Worm (Caenorhabditis elegans) whole organism, L4/young adult: ENCODE data around the gene Y37E11B.10.
"Not testable (repeated sequence)": the region's sequence is repeated elsewhere in the genome, so short reads cannot be mapped to it uniquely, and the experiment has no call there.

Experiments
- W03F9.2 ChIP-seq: fragments of 150-350 bp; optimal IDR thresholded peaks from 2 replicates; lab custom pipeline; 2014; ENCODE audit warnings: missing biosample characterization, missing genetic modification characterization
- dao-5 ChIP-seq: sonication (generic microtip); optimal IDR thresholded peaks from 2 replicates; lab custom pipeline; 2016; ENCODE audit warnings: missing genotype, missing genetic modification characterization, moderate library complexity, missing compliant biosample characterization
- him-1 ChIP-seq: sonication (generic microtip); optimal IDR thresholded peaks from 2 replicates; lab custom pipeline; 2016; ENCODE audit warnings: missing genotype, missing genetic modification reagents, missing genetic modification characterization, missing compliant biosample characterization

Y37E11B.10 gene

ce11 chrIV:3604104-3604503 is 2.2 kb downstream of the Y37E11B.10 start:
- TF ChIP-seq dao-5 (tag; lab: Kevin White, UChicago), result no peak
- TF ChIP-seq him-1, result no peak
- TF ChIP-seq W03F9.2 (tag; lab: Kevin White, UChicago), result no peak

- TF ChIP-seq him-1 (no peak), dao-5 (tag; lab: Kevin White, UChicago) (no peak), W03F9.2 (tag; lab: Kevin White, UChicago) (no peak)
These were observed 4.4 kb downstream of the Y37E11B.10 start for ce11 chrIV:3601846-3602245.

ce11 chrIV:3599958-3600357 is 6.3 kb downstream of the Y37E11B.10 start, which contains the start of gene Y37E11B.7:
Gene Y37E11B.7 (minus strand): TSS chrIV:3600164.
- TF ChIP-seq dao-5 (tag; lab: Kevin White, UChicago) (no peak), W03F9.2 (tag; lab: Kevin White, UChicago) (no peak), him-1 (no peak)

ce11 chrIV:3599126-3599525 is 7.1 kb downstream of the Y37E11B.10 start, which contains the start of gene Y37E11B.6:
Gene Y37E11B.6 (minus strand): TSS chrIV:3599306.
- no peak for TF ChIP-seq him-1
- TF ChIP-seq W03F9.2 (tag; lab: Kevin White, UChicago), result no peak
- no peak for TF ChIP-seq dao-5 (tag; lab: Kevin White, UChicago)

- TF ChIP-seq him-1, result no peak
- TF ChIP-seq dao-5 (tag; lab: Kevin White, UChicago), result no peak
- TF ChIP-seq W03F9.2 (tag; lab: Kevin White, UChicago), result no peak
These were observed 7.8 kb downstream of the Y37E11B.10 start, which contains the start of gene Y37E11B.5 for ce11 chrIV:3598452-3598851. Gene Y37E11B.5 (minus strand): TSS chrIV:3598552.

- TF ChIP-seq him-1, result no peak
- no peak for TF ChIP-seq dao-5 (tag; lab: Kevin White, UChicago)
- no peak for TF ChIP-seq W03F9.2 (tag; lab: Kevin White, UChicago)
These were observed 8.9 kb downstream of the Y37E11B.10 start for ce11 chrIV:3597356-3597755.

- TF ChIP-seq W03F9.2 (tag; lab: Kevin White, UChicago), result no peak
- no peak for TF ChIP-seq dao-5 (tag; lab: Kevin White, UChicago)
- no peak for TF ChIP-seq him-1
These were observed 12.8 kb downstream of the Y37E11B.10 start, which contains the start of gene taf-2 for ce11 chrIV:3593513-3593912. Gene taf-2 (minus strand): TSS chrIV:3593613.

ce11 chrIV:3590821-3591220 is 15.4 kb downstream of the Y37E11B.10 start:
- no peak for TF ChIP-seq W03F9.2 (tag; lab: Kevin White, UChicago)
- TF ChIP-seq him-1, result no peak
- no peak for TF ChIP-seq dao-5 (tag; lab: Kevin White, UChicago)

ce11 chrIV:3582806-3583205 is 23.5 kb downstream of the Y37E11B.10 start, which contains the start of gene blos-7:
Gene blos-7 (minus strand): TSS chrIV:3582906.
- TF ChIP-seq him-1; dao-5 (tag; lab: Kevin White, UChicago); W03F9.2 (tag; lab: Kevin White, UChicago): not testable (repeated sequence)

ce11 chrIV:3579477-3579975 is 26.7 kb downstream of the Y37E11B.10 start, which contains the start of gene Y37E11B.1:
Gene Y37E11B.1 (plus strand): TSS chrIV:3579621.
- no peak for TF ChIP-seq him-1
- no peak for TF ChIP-seq W03F9.2 (tag; lab: Kevin White, UChicago)
- TF ChIP-seq dao-5 (tag; lab: Kevin White, UChicago), result no peak

- TF ChIP-seq him-1 (no peak), dao-5 (tag; lab: Kevin White, UChicago) (no peak), W03F9.2 (tag; lab: Kevin White, UChicago) (no peak)
These were observed 27.6 kb downstream of the Y37E11B.10 start for ce11 chrIV:3578667-3579066.

ce11 chrIV:3578155-3578554 is 28.1 kb downstream of the Y37E11B.10 start, which contains the start of gene Y37E11B.2:
Gene Y37E11B.2 (plus strand): TSS chrIV:3578455.
- no peak for TF ChIP-seq him-1
- no peak for TF ChIP-seq W03F9.2 (tag; lab: Kevin White, UChicago)
- no peak for TF ChIP-seq dao-5 (tag; lab: Kevin White, UChicago)

ce11 chrIV:3570612-3571011 is 35.7 kb downstream of the Y37E11B.10 start:
- TF ChIP-seq him-1 (no peak), dao-5 (tag; lab: Kevin White, UChicago) (no peak), W03F9.2 (tag; lab: Kevin White, UChicago) (no peak)

ce11 chrIV:3568608-3569007 is 37.7 kb downstream of the Y37E11B.10 start, which contains the start of gene otpl-1:
Gene otpl-1 (plus strand): TSS chrIV:3568979.
- no peak for TF ChIP-seq W03F9.2 (tag; lab: Kevin White, UChicago)

ce11 chrIV:3564901-3565300 is 41.4 kb downstream of the Y37E11B.10 start, which contains the start of gene sre-5:
Gene sre-5 (plus strand): TSS chrIV:3565201.
- TF ChIP-seq him-1 (no peak), dao-5 (tag; lab: Kevin White, UChicago) (no peak), W03F9.2 (tag; lab: Kevin White, UChicago) (no peak)
